Worm (Caenorhabditis elegans) whole organism, young adult: ENCODE data around the gene srd-4.

Source experiments
- egl-18 ChIP-seq: fragments of 200-800 bp; sonication (Bioruptor generic); IDR thresholded peaks from 2 replicates; pipeline ENCODE4 v1.3.6; 2022; ENCODE audit warnings: missing genetic modification reagents, missing genetic modification characterization, missing compliant biosample characterization
- let-607 ChIP-seq, 2 experiments: fragments of 200-800 bp in 1 of 2; sonication (Bioruptor generic) in 1 of 2; sonication (generic microtip) in 1 of 2; optimal IDR thresholded peaks; 2 replicates each; lab custom pipeline; 2016 to 2018; ENCODE audit warnings: mild to moderate bottlenecking in 2 of 2, missing compliant biosample characterization in 2 of 2, missing genetic modification characterization in 2 of 2, moderate library complexity in 2 of 2, missing genotype in 1 of 2
- mel-28 ChIP-seq: sonication (generic microtip); optimal IDR thresholded peaks from 2 replicates; lab custom pipeline; 2016; ENCODE audit warnings: borderline replicate concordance, mild to moderate bottlenecking, missing genetic modification characterization, missing compliant biosample characterization
- nfya-1 ChIP-seq: sonication (generic microtip); optimal IDR thresholded peaks from 2 replicates; lab custom pipeline; 2017; ENCODE audit warnings: antibody characterized with exemption, missing compliant biosample characterization, missing genetic modification characterization, borderline replicate concordance; ENCODE audit not compliant: insufficient read depth
- nhr-120 ChIP-seq: fragments of 200-800 bp; sonication (Bioruptor generic); IDR thresholded peaks from 2 replicates; pipeline ENCODE4 v1.3.6; 2022; ENCODE audit warnings: missing genetic modification characterization, missing compliant biosample characterization
- nhr-179 ChIP-seq: sonication (generic microtip); optimal IDR thresholded peaks from 2 replicates; lab custom pipeline; 2016; ENCODE audit warnings: mild to moderate bottlenecking, missing genetic modification characterization, missing compliant biosample characterization
- unc-130 ChIP-seq: sonication (generic microtip); optimal IDR thresholded peaks from 2 replicates; lab custom pipeline; 2016; ENCODE audit warnings: missing genetic modification reagents, missing genetic modification characterization, missing compliant biosample characterization

ce11 chrV:12194275-12194674, 9.5 kb downstream of the srd-4 start, which contains the start of gene ogdh-2:
- TF ChIP-seq nfya-1 (no peak), nhr-179 (tag; lab: Kevin White, UChicago) (no peak), egl-18 (GFP tag; lab: Robert Waterston, UW) (no peak), nhr-120 (GFP tag; lab: Robert Waterston, UW) (no peak), let-607 (tag; optimal IDR thresholded peaks at IDR 0.05; lab: Kevin White, UChicago) (no peak), mel-28 (tag; lab: Kevin White, UChicago) (no peak), unc-130 (GFP tag; lab: Kevin White, UChicago) (no peak)
